Worm (Caenorhabditis elegans): ENCODE measurements around the gene T09A5.15.

DNA sequence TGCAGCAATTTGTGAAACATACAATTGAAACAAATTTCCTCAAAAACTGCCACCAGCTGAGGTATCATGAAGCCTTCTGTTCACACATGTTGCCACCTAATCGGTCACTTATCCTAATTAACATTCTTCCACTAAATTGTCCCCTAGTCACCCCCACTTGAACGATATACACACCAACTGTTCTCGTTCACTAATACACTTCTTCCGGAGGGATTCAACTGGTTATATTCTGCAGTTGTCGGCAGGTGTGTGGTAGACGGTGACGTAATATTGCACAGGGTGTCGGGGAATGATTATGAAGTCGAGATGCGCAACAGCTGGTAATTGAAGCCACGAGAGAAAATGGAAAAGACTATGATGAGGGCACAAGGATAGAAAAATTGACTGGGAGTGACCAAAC is 42.4 kb upstream of the T09A5.15 start:
- TF ChIP-seq repo-1 (tag; optimal IDR thresholded peaks at IDR 0.05): no peak
- no peak for TF ChIP-seq aptf-2 (GFP tag; conservative IDR thresholded peaks at IDR 0.05)
- no peak for TF ChIP-seq D2030.7 (GFP tag; IDR thresholded peaks at IDR 0.05)
- TF ChIP-seq lin-40 (tag; optimal IDR thresholded peaks at IDR 0.05): no peak
- TF ChIP-seq hlh-12 (tag; optimal IDR thresholded peaks at IDR 0.05): no peak
- no peak for TF ChIP-seq ceh-91 (GFP tag; IDR thresholded peaks at IDR 0.05)
- TF ChIP-seq hmg-1.2 (GFP tag; IDR thresholded peaks at IDR 0.05): no peak
- TF ChIP-seq nfya-1 (tag; optimal IDR thresholded peaks at IDR 0.05; ENCODE audit: borderline replicate concordance, insufficient read depth): no peak
- TF ChIP-seq nhr-80 (tag; optimal IDR thresholded peaks at IDR 0.05): no peak
